Fruit fly (Drosophila melanogaster): ENCODE results near the gene CG6013.

The CG6013 gene

DNA sequence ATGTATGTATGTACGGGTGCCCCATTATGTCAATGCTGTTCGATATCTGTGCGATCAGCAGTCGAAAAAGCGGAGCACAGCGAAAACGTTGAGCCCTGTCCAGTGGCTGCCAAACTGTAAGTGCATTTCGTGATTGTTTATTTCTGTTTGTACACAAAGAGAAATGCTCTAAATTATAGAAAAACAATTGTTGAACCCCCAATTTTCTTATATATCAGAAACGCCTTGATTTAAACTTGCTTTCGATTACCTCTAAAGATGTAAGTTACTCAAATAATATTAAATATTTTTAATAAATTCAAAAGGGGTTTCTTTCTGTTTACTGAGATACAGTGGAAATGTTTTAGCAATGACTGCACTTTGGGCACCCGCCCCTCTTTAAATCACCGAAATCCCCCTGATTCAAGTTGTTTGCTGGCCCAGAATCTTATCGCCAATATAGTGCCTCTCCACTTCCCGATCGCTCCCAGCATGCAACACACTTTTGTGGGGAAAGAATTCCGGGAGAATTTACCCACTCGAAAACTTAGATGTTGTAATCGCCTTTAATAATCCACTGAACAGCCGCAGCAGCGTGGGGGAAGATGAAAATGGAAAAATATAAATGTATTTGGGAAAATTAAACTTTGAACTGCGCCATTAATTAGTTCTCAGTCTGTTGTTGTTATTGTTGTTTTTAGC is 16.4 kb upstream of the CG6013 start (continued):
- TF ChIP-seq CG8281 (tag; optimal IDR thresholded peaks at IDR 0.05) (no peak), CG3995 (GFP tag; optimal IDR thresholded peaks at IDR 0.05) (no peak), Bteb2 (GFP tag; optimal IDR thresholded peaks at IDR 0.05) (no peak), H15 (GFP tag; IDR thresholded peaks at IDR 0.05) (peak; percentile 62; the same call in 2 of the 3 replicates), fd102C (GFP tag; optimal IDR thresholded peaks at IDR 0.05) (no peak), Neu2 (GFP tag; optimal IDR thresholded peaks at IDR 0.05; ENCODE audit: borderline replicate concordance) (no peak), CG1603 (tag; optimal IDR thresholded peaks at IDR 0.05) (no peak), CrebB (tag; optimal IDR thresholded peaks at IDR 0.05) (no peak), tap (tag; optimal IDR thresholded peaks at IDR 0.05) (peak; percentile 48), E2f1 (GFP tag; IDR thresholded peaks at IDR 0.05) (peak; percentile 60), Ets65A (GFP tag) (peak; percentile 1), Drgx (GFP tag; IDR thresholded peaks at IDR 0.05) (peak; percentile 66), stwl (tag; optimal IDR thresholded peaks at IDR 0.05) (no peak), Awh (GFP tag; IDR thresholded peaks at IDR 0.05) (0 out of 2 replicates have a peak, but pooled peaks have one; percentile 23), CG5180 (GFP tag; optimal IDR thresholded peaks at IDR 0.05) (peak; percentile 5), dm (GFP tag; optimal IDR thresholded peaks at IDR 0.05) (no peak), CG11093 (GFP tag; IDR thresholded peaks at IDR 0.05) (no peak), Jarid2 (GFP tag; optimal IDR thresholded peaks at IDR 0.05) (no peak), CG1602 (GFP tag; optimal IDR thresholded peaks at IDR 0.05) (peak; percentile 32), NfI (GFP tag; optimal IDR thresholded peaks at IDR 0.05) (no peak), Rx (GFP tag; IDR thresholded peaks at IDR 0.05) (0 out of 2 replicates have a peak, but pooled peaks have one; percentile 2), CG12391 (tag; optimal IDR thresholded peaks at IDR 0.05) (peak; percentile 66), her (GFP tag; optimal IDR thresholded peaks at IDR 0.05) (no peak), CG32772 (GFP tag; IDR thresholded peaks at IDR 0.05) (peak; percentile 67; the same call in 1 of the 2 replicates), gfzf (GFP tag; optimal IDR thresholded peaks at IDR 0.05) (no peak), exex (tag; optimal IDR thresholded peaks at IDR 0.05) (no peak), Eip74EF (GFP tag; optimal IDR thresholded peaks at IDR 0.05) (peak in 1 of 2 experiments; percentile 70), trh (GFP tag; optimal IDR thresholded peaks at IDR 0.05) (no peak), phol (tag; optimal IDR thresholded peaks at IDR 0.05) (peak; percentile 64), CG4854 (GFP tag; optimal IDR thresholded peaks at IDR 0.05) (no peak), Sox100B (GFP tag; optimal IDR thresholded peaks at IDR 0.05) (no peak), zen2 (GFP tag; IDR thresholded peaks at IDR 0.05; ENCODE audit: partially characterized antibody) (no peak), unc-4 (GFP tag; IDR thresholded peaks at IDR 0.05; ENCODE audit: partially characterized antibody) (no peak), gce (GFP tag; IDR thresholded peaks at IDR 0.05) (0 out of 3 replicates have a peak, but pooled peaks have one; percentile 38), Spps (tag; optimal IDR thresholded peaks at IDR 0.05) (peak; percentile 44), CG11247 (GFP tag; IDR thresholded peaks at IDR 0.05) (no peak), CG4424 (GFP tag; optimal IDR thresholded peaks at IDR 0.05) (peak; percentile 10), croc (GFP tag; conservative IDR thresholded peaks at IDR 0.05) (peak; percentile 48; the same call in 1 of the 3 replicates), CG10565 (GFP tag; optimal IDR thresholded peaks at IDR 0.05) (no peak), CG11504 (tag; optimal IDR thresholded peaks at IDR 0.05) (no peak), ranshi (GFP tag; IDR thresholded peaks at IDR 0.05) (no peak), sd (tag; optimal IDR thresholded peaks at IDR 0.05) (no peak), CG7963 (GFP tag; IDR thresholded peaks at IDR 0.05; ENCODE audit: partially characterized antibody) (no peak), sisA (GFP tag; IDR thresholded peaks at IDR 0.05) (peak; percentile 62), CG1233 (GFP tag; optimal IDR thresholded peaks at IDR 0.05) (no peak), CG14014 (GFP tag; IDR thresholded peaks at IDR 0.05) (no peak), CG9932 (GFP tag; IDR thresholded peaks at IDR 0.05) (no peak), CG3163 (GFP tag; optimal IDR thresholded peaks at IDR 0.05) (no peak), CG8924 (tag; optimal IDR thresholded peaks at IDR 0.05) (peak; percentile 50), fru (optimal IDR thresholded peaks at IDR 0.05) (no peak)

Data from whole organism, embryonic.